Fruit fly (Drosophila melanogaster) whole organism, embryonic: ENCODE results near the gene CSN5.

Experiments
- Antp ChIP-seq: fragments of 200-800 bp; sonication (Bioruptor generic); optimal IDR thresholded peaks from 3 replicates; lab custom pipeline; 2016; ENCODE audit warnings: missing biosample characterization, missing genetic modification characterization
- Asciz ChIP-seq: fragments of 200-800 bp; sonication (Bioruptor generic); optimal IDR thresholded peaks from 2 replicates; lab custom pipeline; 2017; ENCODE audit warnings: missing biosample characterization, mild to moderate bottlenecking, missing genetic modification characterization, missing genetic modification reagents
- Bgb ChIP-seq: fragments of 200-800 bp; sonication (Bioruptor generic); IDR thresholded peaks from 2 replicates; pipeline ENCODE4 v1.3.6; 2022; ENCODE audit warnings: missing biosample characterization, missing genetic modification characterization; ENCODE audit not compliant: partially characterized antibody
- CG10147 ChIP-seq: fragments of 200-800 bp; sonication (Bioruptor generic); optimal IDR thresholded peaks from 2 replicates; lab custom pipeline; 2019; ENCODE audit warnings: missing biosample characterization, mild to moderate bottlenecking, missing genetic modification characterization, moderate library complexity
- CG12219 ChIP-seq: fragments of 200-800 bp; sonication (Bioruptor generic); optimal IDR thresholded peaks from 3 replicates; lab custom pipeline; 2018; ENCODE audit warnings: missing biosample characterization, mild to moderate bottlenecking, missing genetic modification characterization
- CG12769 ChIP-seq: fragments of 200-800 bp; sonication (Bioruptor generic); optimal IDR thresholded peaks from 2 replicates; lab custom pipeline; 2019; ENCODE audit warnings: missing biosample characterization, mild to moderate bottlenecking, missing genetic modification characterization, moderate library complexity
- CG13894 ChIP-seq: fragments of 200-800 bp; sonication (Bioruptor generic); optimal IDR thresholded peaks from 3 replicates; lab custom pipeline; 2018; ENCODE audit warnings: missing biosample characterization, mild to moderate bottlenecking, missing genetic modification characterization, moderate library complexity
- CG14860 ChIP-seq: fragments of 200-800 bp; sonication (Bioruptor generic); IDR thresholded peaks from 3 replicates; pipeline ENCODE4 v1.3.6; 2022; ENCODE audit warnings: missing biosample characterization, missing genetic modification characterization; ENCODE audit not compliant: partially characterized antibody
- CG2199 ChIP-seq: fragments of 200-800 bp; sonication (Bioruptor generic); IDR thresholded peaks from 3 replicates; pipeline ENCODE4 v1.3.6; 2022; ENCODE audit warnings: missing biosample characterization, missing genetic modification characterization
- CG2889 ChIP-seq: fragments of 200-800 bp; sonication (Bioruptor generic); IDR thresholded peaks from 3 replicates; pipeline ENCODE4 v1.3.6; 2022; ENCODE audit warnings: missing biosample characterization, missing genetic modification characterization
- CG31224 ChIP-seq: fragments of 200-800 bp; sonication (Bioruptor generic); IDR thresholded peaks from 2 replicates; pipeline ENCODE4 v1.3.6; 2022; ENCODE audit warnings: missing biosample characterization, missing genetic modification characterization
- CG7987 ChIP-seq: fragments of 200-800 bp; sonication (Bioruptor generic); optimal IDR thresholded peaks from 2 replicates; lab custom pipeline; 2018; ENCODE audit warnings: missing biosample characterization, mild to moderate bottlenecking, missing genetic modification characterization, moderate library complexity
- CG8281 ChIP-seq: fragments of 200-800 bp; sonication (Bioruptor generic); optimal IDR thresholded peaks from 2 replicates; lab custom pipeline; 2018; ENCODE audit warnings: missing biosample characterization, mild to moderate bottlenecking, missing genetic modification characterization, moderate library complexity
- CG8388 ChIP-seq: fragments of 200-800 bp; sonication (Bioruptor generic); optimal IDR thresholded peaks from 2 replicates; lab custom pipeline; 2019; ENCODE audit warnings: missing biosample characterization, mild to moderate bottlenecking, missing genetic modification characterization, moderate library complexity
- Dek ChIP-seq: fragments of 200-800 bp; sonication (Bioruptor generic); optimal IDR thresholded peaks from 3 replicates; lab custom pipeline; 2019; ENCODE audit warnings: missing biosample characterization, mild to moderate bottlenecking, missing genetic modification characterization, moderate library complexity
- Dip2 ChIP-seq: fragments of 200-800 bp; sonication (Bioruptor generic); IDR thresholded peaks from 2 replicates; pipeline ENCODE4 v1.3.6; 2022; ENCODE audit warnings: missing biosample characterization, missing genetic modification characterization
- Dp ChIP-seq: fragments of 200-800 bp; sonication (Bioruptor generic); optimal IDR thresholded peaks from 2 replicates; lab custom pipeline; 2018; ENCODE audit warnings: missing biosample characterization, mild to moderate bottlenecking, missing genetic modification characterization, moderate library complexity
- Eip74EF ChIP-seq, 2 experiments: fragments of 200-800 bp in 1 of 2; fragments of >200 bp in 1 of 2; sonication (Bioruptor generic) in 1 of 2; optimal IDR thresholded peaks; 2 replicates each; lab custom pipeline; 2017 to 2019; ENCODE audit warnings: missing biosample characterization in 2 of 2, missing genetic modification characterization in 2 of 2, mild to moderate bottlenecking in 1 of 2, moderate library complexity in 1 of 2
- H2.0 ChIP-seq: fragments of 200-800 bp; sonication (Bioruptor generic); IDR thresholded peaks from 2 replicates; pipeline ENCODE4 v1.3.6; 2022; ENCODE audit warnings: missing biosample characterization, missing genetic modification characterization
- MTF-1 ChIP-seq: fragments of 200-800 bp; sonication (Bioruptor generic); optimal IDR thresholded peaks from 2 replicates; lab custom pipeline; 2018; ENCODE audit warnings: missing biosample characterization, mild to moderate bottlenecking, missing genetic modification characterization, borderline replicate concordance
- Mes4 ChIP-seq: fragments of 200-800 bp; sonication (Bioruptor generic); optimal IDR thresholded peaks from 2 replicates; lab custom pipeline; 2016; ENCODE audit warnings: missing biosample characterization, missing genetic modification characterization
- NC2α ChIP-seq: fragments of 200-800 bp; sonication (Bioruptor generic); optimal IDR thresholded peaks from 2 replicates; lab custom pipeline; 2016; ENCODE audit warnings: missing biosample characterization, missing genetic modification characterization
- Nf-YB ChIP-seq: fragments of 200-800 bp; sonication (Bioruptor generic); optimal IDR thresholded peaks from 3 replicates; lab custom pipeline; 2019; ENCODE audit warnings: missing biosample characterization, mild to moderate bottlenecking, missing genetic modification characterization, moderate library complexity
- Usf ChIP-seq: fragments of 200-800 bp; sonication (Bioruptor generic); optimal IDR thresholded peaks from 2 replicates; lab custom pipeline; 2017; ENCODE audit warnings: missing genotype, missing biosample characterization, missing genetic modification characterization
- Xrp1 ChIP-seq: fragments of 200-800 bp; sonication (Bioruptor generic); IDR thresholded peaks from 2 replicates; pipeline ENCODE4 v1.3.6; 2022; ENCODE audit warnings: missing biosample characterization, missing genetic modification characterization
- bowl ChIP-seq: fragments of 200-800 bp; sonication (Bioruptor generic); IDR thresholded peaks from 2 replicates; pipeline ENCODE4 v1.3.6; 2022; ENCODE audit warnings: missing biosample characterization, missing genetic modification characterization
- bsh ChIP-seq, 2 experiments: fragments of 200-800 bp; sonication (Bioruptor generic); optimal IDR thresholded peaks; 2 replicates each; lab custom pipeline; 2017 to 2018; ENCODE audit warnings: mild to moderate bottlenecking in 2 of 2, missing biosample characterization in 2 of 2, missing genetic modification characterization in 2 of 2, moderate library complexity in 1 of 2
- btn ChIP-seq: fragments of 200-800 bp; sonication (Bioruptor generic); optimal IDR thresholded peaks from 2 replicates; lab custom pipeline; 2016; ENCODE audit warnings: missing biosample characterization, missing genetic modification characterization
- croc ChIP-seq: fragments of 200-800 bp; sonication (Bioruptor generic); conservative IDR thresholded peaks from 3 replicates; pipeline ENCODE4 v1.3.6; 2022; ENCODE audit warnings: missing biosample characterization, missing genetic modification characterization
- cwo ChIP-seq: fragments of 200-800 bp; sonication (Bioruptor generic); optimal IDR thresholded peaks from 3 replicates; lab custom pipeline; 2017; ENCODE audit warnings: missing biosample characterization, missing genetic modification characterization, mild to moderate bottlenecking, moderate library complexity, missing genetic modification reagents
- da ChIP-seq: fragments of 200-800 bp; sonication (Bioruptor generic); optimal IDR thresholded peaks from 2 replicates; lab custom pipeline; 2016; ENCODE audit warnings: missing biosample characterization, missing genetic modification characterization
- dati ChIP-seq: fragments of 200-800 bp; sonication (Bioruptor generic); IDR thresholded peaks from 2 replicates; pipeline ENCODE4 v1.3.6; 2022; ENCODE audit warnings: missing biosample characterization, missing genetic modification characterization
- dmrt11E ChIP-seq: fragments of 200-800 bp; sonication (Bioruptor generic); optimal IDR thresholded peaks from 3 replicates; lab custom pipeline; 2018; ENCODE audit warnings: missing biosample characterization, mild to moderate bottlenecking, missing genetic modification characterization, moderate library complexity
- dmrt99B ChIP-seq: fragments of 200-800 bp; sonication (Bioruptor generic); optimal IDR thresholded peaks from 2 replicates; lab custom pipeline; 2018; ENCODE audit warnings: missing biosample characterization, mild to moderate bottlenecking, missing genetic modification characterization, moderate library complexity
- fd64A ChIP-seq: fragments of 200-800 bp; sonication (Bioruptor generic); optimal IDR thresholded peaks from 3 replicates; lab custom pipeline; 2018; ENCODE audit warnings: missing biosample characterization, mild to moderate bottlenecking, missing genetic modification characterization
- gcm2 ChIP-seq: fragments of 200-800 bp; sonication (Bioruptor generic); optimal IDR thresholded peaks from 2 replicates; lab custom pipeline; 2016; ENCODE audit warnings: missing biosample characterization, missing genetic modification characterization
- gem ChIP-seq: fragments of 200-800 bp; sonication (Bioruptor generic); optimal IDR thresholded peaks from 2 replicates; lab custom pipeline; 2019; ENCODE audit warnings: missing biosample characterization, mild to moderate bottlenecking, missing genetic modification characterization, moderate library complexity
- hbn ChIP-seq: fragments of 200-800 bp; sonication (Bioruptor generic); IDR thresholded peaks from 2 replicates; pipeline ENCODE4 v1.3.6; 2022; ENCODE audit warnings: missing biosample characterization, missing genetic modification characterization; ENCODE audit not compliant: partially characterized antibody
- jing ChIP-seq: fragments of 200-800 bp; sonication (Bioruptor generic); optimal IDR thresholded peaks from 2 replicates; lab custom pipeline; 2018; ENCODE audit warnings: missing biosample characterization, mild to moderate bottlenecking, missing genetic modification characterization
- knrl ChIP-seq: fragments of 200-800 bp; sonication (Bioruptor generic); IDR thresholded peaks from 3 replicates; pipeline ENCODE4 v1.3.6; 2022; ENCODE audit warnings: missing biosample characterization, missing genetic modification characterization; ENCODE audit not compliant: partially characterized antibody
- run ChIP-seq: fragments of 200-800 bp; sonication (Bioruptor generic); optimal IDR thresholded peaks from 3 replicates; lab custom pipeline; 2018; ENCODE audit warnings: missing biosample characterization, mild to moderate bottlenecking, missing genetic modification characterization
- salm ChIP-seq: fragments of 200-800 bp; sonication (Bioruptor generic); optimal IDR thresholded peaks from 2 replicates; lab custom pipeline; 2018; ENCODE audit warnings: missing biosample characterization, mild to moderate bottlenecking, missing genetic modification characterization
- shn ChIP-seq: fragments of 200-800 bp; sonication (Bioruptor generic); optimal IDR thresholded peaks from 3 replicates; lab custom pipeline; 2016; ENCODE audit warnings: missing biosample characterization, missing genetic modification characterization
- so ChIP-seq: fragments of 200-800 bp; sonication (Bioruptor generic); IDR thresholded peaks from 3 replicates; pipeline ENCODE4 v1.3.6; 2022; ENCODE audit warnings: missing biosample characterization, missing genetic modification characterization
- stwl ChIP-seq: fragments of 200-800 bp; sonication (Bioruptor generic); optimal IDR thresholded peaks from 3 replicates; lab custom pipeline; 2018; ENCODE audit warnings: missing biosample characterization, mild to moderate bottlenecking, missing genetic modification characterization, moderate library complexity
- sug ChIP-seq: fragments of 200-800 bp; optimal IDR thresholded peaks from 2 replicates; lab custom pipeline; 2019; ENCODE audit warnings: missing biosample characterization, mild to moderate bottlenecking, missing genetic modification characterization, moderate library complexity
- wek ChIP-seq: fragments of 200-800 bp; sonication (Bioruptor generic); optimal IDR thresholded peaks from 3 replicates; lab custom pipeline; 2018; ENCODE audit warnings: missing biosample characterization, mild to moderate bottlenecking, missing genetic modification characterization, moderate library complexity

CSN5 gene

DNA sequence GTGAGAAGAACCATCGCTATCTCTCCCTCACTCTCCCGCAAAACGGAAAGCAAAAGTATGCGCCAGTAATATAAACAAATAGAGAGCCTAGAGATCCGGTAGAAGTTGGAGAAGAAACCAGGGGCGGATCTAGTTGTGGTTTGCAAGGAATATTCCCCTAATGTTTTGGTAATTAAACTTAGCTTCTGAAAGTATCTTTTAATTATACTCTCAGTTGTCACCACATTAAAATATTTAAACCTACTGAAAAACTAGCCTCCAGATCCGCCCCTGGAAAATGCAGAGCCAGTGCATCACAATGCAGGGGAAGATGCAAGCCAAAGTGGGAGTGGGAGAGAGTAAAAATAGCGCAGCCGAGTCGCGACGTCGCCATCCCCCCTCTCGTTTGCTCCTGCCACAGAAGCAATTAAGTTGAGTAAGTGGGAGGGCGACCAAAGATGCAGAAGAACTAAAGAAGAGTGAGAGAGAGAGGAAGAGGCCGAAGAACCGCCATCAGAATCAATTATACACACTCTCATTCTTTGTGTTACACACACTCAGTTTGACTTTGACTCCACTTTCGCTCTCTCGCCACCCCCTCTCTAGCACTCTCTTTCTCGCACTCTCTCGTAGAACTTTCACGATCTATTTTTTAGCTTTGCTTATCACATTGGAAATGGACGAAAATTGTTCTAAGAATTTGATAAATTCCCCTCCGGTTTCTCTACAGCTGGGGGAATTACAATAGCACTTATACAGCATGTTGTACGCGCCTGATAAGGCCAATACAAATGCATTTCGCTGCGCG is 20.5 kb upstream of the CSN5 start (continued):
- peak; percentile 91 for TF ChIP-seq MTF-1
- TF ChIP-seq CG14860: peak; percentile 64
- peak; percentile 97 for TF ChIP-seq croc (GFP tag; lab: Robert Waterston, UW)
- peak; percentile 78 for TF ChIP-seq CG12769 (tag; lab: Kevin White, UChicago)
- peak; percentile 93 for TF ChIP-seq btn (GFP tag; lab: Kevin White, UChicago)
- peak; percentile 71 for TF ChIP-seq CG7987 (GFP tag; lab: Kevin White, UChicago)
- peak; percentile 73 for TF ChIP-seq cwo
- peak; percentile 96 for TF ChIP-seq gem (tag; lab: Kevin White, UChicago)
- TF ChIP-seq CG8281 (tag; lab: Kevin White, UChicago): peak; percentile 82
- peak; percentile 93 for TF ChIP-seq jing (GFP tag; lab: Kevin White, UChicago)
- no peak for TF ChIP-seq hbn (GFP tag; lab: Robert Waterston, UW)
- peak; percentile 75 for TF ChIP-seq bowl (GFP tag; lab: Robert Waterston, UW)
- peak; percentile 92 for TF ChIP-seq Usf (GFP tag; lab: Kevin White, UChicago)
- TF ChIP-seq CG13894 (tag; lab: Kevin White, UChicago): peak; percentile 21
- TF ChIP-seq dmrt99B (tag; lab: Kevin White, UChicago): peak; percentile 96
- peak; percentile 85 for TF ChIP-seq so (GFP tag; lab: Robert Waterston, UW)
- peak; percentile 92 for TF ChIP-seq fd64A (GFP tag; lab: Kevin White, UChicago)
- peak; percentile 82 for TF ChIP-seq shn
- TF ChIP-seq dmrt11E (tag; lab: Kevin White, UChicago): peak; percentile 96
- TF ChIP-seq CG8388: peak; percentile 91
- TF ChIP-seq CG31224 (GFP tag; lab: Robert Waterston, UW): peak; percentile 85
- TF ChIP-seq CG10147: peak; percentile 70
- TF ChIP-seq CG2889: peak; percentile 87
- TF ChIP-seq H2.0 (GFP tag; lab: Robert Waterston, UW): peak; percentile 96
- TF ChIP-seq bsh (GFP tag; optimal IDR thresholded peaks at IDR 0.05; lab: Kevin White, UChicago): peak; percentile 95 to 99
- TF ChIP-seq Mes4 (GFP tag; lab: Kevin White, UChicago): peak; percentile 78
- TF ChIP-seq stwl (tag; lab: Kevin White, UChicago): peak; percentile 59
- peak; percentile 95 for TF ChIP-seq Antp (GFP tag; lab: Kevin White, UChicago)
- peak; percentile 68 for TF ChIP-seq Nf-YB
- peak; percentile 94 for TF ChIP-seq Asciz (GFP tag; lab: Kevin White, UChicago)
- peak; percentile 87 for TF ChIP-seq NC2α
- TF ChIP-seq Dip2: peak; percentile 62
- peak in 1 of 2 experiments; percentile 88 for TF ChIP-seq Eip74EF (GFP tag; optimal IDR thresholded peaks at IDR 0.05; lab: Kevin White, UChicago)
- TF ChIP-seq gcm2 (GFP tag; lab: Kevin White, UChicago): peak; percentile 6
- peak; percentile 87 for TF ChIP-seq CG12219 (GFP tag; lab: Kevin White, UChicago)
- peak; percentile 80 for TF ChIP-seq wek (GFP tag; lab: Kevin White, UChicago)
- TF ChIP-seq salm (tag; lab: Kevin White, UChicago): peak; percentile 85
- TF ChIP-seq run (tag; lab: Kevin White, UChicago): peak; percentile 77
- TF ChIP-seq Xrp1 (GFP tag; lab: Robert Waterston, UW): peak; percentile 98
- TF ChIP-seq Dp: no peak
- peak; percentile 95 for TF ChIP-seq dati (GFP tag; lab: Robert Waterston, UW)
- peak; percentile 68 for TF ChIP-seq Bgb (GFP tag; lab: Robert Waterston, UW)
- TF ChIP-seq da (GFP tag; lab: Kevin White, UChicago): peak; percentile 80
- peak; percentile 98 for TF ChIP-seq CG2199 (GFP tag; lab: Robert Waterston, UW)
- peak; percentile 73 for TF ChIP-seq Dek
- TF ChIP-seq sug: peak; percentile 64
- peak; percentile 68; the same call in 2 of the 3 replicates for TF ChIP-seq knrl (GFP tag; lab: Robert Waterston, UW)
